Worm (Caenorhabditis elegans) whole organism, young adult: Measurements from ENCODE around the gene F17E9.16.
A peak's percentile ranks its signal among the peaks of the same experiment; 100 is the strongest.

Source experiments
- B0035.1 ChIP-seq: sonication (generic microtip); optimal IDR thresholded peaks from 2 replicates; lab custom pipeline; 2016; ENCODE audit warnings: missing genetic modification characterization, mild to moderate bottlenecking, missing compliant biosample characterization, missing genotype, missing genetic modification reagents
- B0261.1 ChIP-seq: sonication (generic microtip); optimal IDR thresholded peaks from 2 replicates; lab custom pipeline; 2016; ENCODE audit warnings: mild to moderate bottlenecking, missing genetic modification characterization, moderate library complexity, missing compliant biosample characterization
- C17E4.6 ChIP-seq: fragments of 200-800 bp; sonication (Bioruptor generic); IDR thresholded peaks from 2 replicates; pipeline ENCODE4 v1.3.6; 2022; ENCODE audit warnings: missing genetic modification reagents, missing genetic modification characterization, missing compliant biosample characterization
- F52B5.7 ChIP-seq: sonication (generic microtip); optimal IDR thresholded peaks from 2 replicates; lab custom pipeline; 2016; ENCODE audit warnings: mild to moderate bottlenecking, missing genetic modification characterization, missing compliant biosample characterization
- F55B11.4 ChIP-seq: sonication (generic microtip); optimal IDR thresholded peaks from 2 replicates; lab custom pipeline; 2016; ENCODE audit warnings: missing compliant biosample characterization, missing genetic modification characterization, borderline replicate concordance; ENCODE audit not compliant: insufficient read depth
- K12H6.12 ChIP-seq: fragments of 200-800 bp; sonication (Bioruptor generic); optimal IDR thresholded peaks from 2 replicates; lab custom pipeline; 2018; ENCODE audit warnings: mild to moderate bottlenecking, missing genetic modification characterization, missing compliant biosample characterization
- Y53F4B.3 ChIP-seq: fragments of 200-800 bp; sonication (Bioruptor generic); IDR thresholded peaks from 2 replicates; pipeline ENCODE4 v1.3.6; 2022; ENCODE audit warnings: missing genetic modification reagents, missing genetic modification characterization, missing compliant biosample characterization
- Y56A3A.18 ChIP-seq: fragments of 200-800 bp; sonication (Bioruptor generic); IDR thresholded peaks from 2 replicates; pipeline ENCODE4 v1.3.6; 2022; ENCODE audit warnings: missing genetic modification reagents, missing genetic modification characterization, missing compliant biosample characterization
- Y67H2A.10 ChIP-seq: fragments of 200-800 bp; sonication (Bioruptor generic); conservative IDR thresholded peaks from 2 replicates; pipeline ENCODE4 v1.3.6; 2022; ENCODE audit warnings: missing genetic modification reagents, missing genetic modification characterization, missing compliant biosample characterization
- Y95B8A.8 ChIP-seq: fragments of 200-800 bp; sonication (Bioruptor generic); IDR thresholded peaks from 2 replicates; pipeline ENCODE4 v1.3.6; 2022; ENCODE audit warnings: missing genetic modification reagents, missing genetic modification characterization, missing compliant biosample characterization
- atf-7 ChIP-seq: sonication (generic microtip); optimal IDR thresholded peaks from 2 replicates; lab custom pipeline; 2017; ENCODE audit warnings: mild to moderate bottlenecking, missing genetic modification characterization, missing compliant biosample characterization
- attf-3 ChIP-seq: fragments of 200-800 bp; sonication (Bioruptor generic); conservative IDR thresholded peaks from 2 replicates; pipeline ENCODE4 v1.3.6; 2022; ENCODE audit warnings: missing genetic modification reagents, missing genetic modification characterization, missing compliant biosample characterization
- attf-6 ChIP-seq: fragments of 200-800 bp; sonication (Bioruptor generic); IDR thresholded peaks from 2 replicates; pipeline ENCODE4 v1.3.6; 2022; ENCODE audit warnings: missing genetic modification reagents, missing genetic modification characterization, missing compliant biosample characterization
- cebp-1 ChIP-seq, 2 experiments: fragments of 200-800 bp in 1 of 2; sonication (Bioruptor generic) in 1 of 2; sonication (generic microtip) in 1 of 2; IDR thresholded peaks in 1 of 2; optimal IDR thresholded peaks in 1 of 2; 2 replicates each; pipeline versions ENCODE4 v1.3.6 to Lab custom; 2017 to 2022; ENCODE audit warnings: missing compliant biosample characterization in 2 of 2, missing genetic modification characterization in 2 of 2, mild to moderate bottlenecking in 1 of 2, missing genetic modification reagents in 1 of 2, moderate library complexity in 1 of 2
- cebp-2 ChIP-seq: fragments of 200-800 bp; sonication (Bioruptor generic); IDR thresholded peaks from 2 replicates; pipeline ENCODE4 v1.3.6; 2022; ENCODE audit warnings: missing genetic modification characterization, missing compliant biosample characterization
- ceh-40 ChIP-seq: fragments of 200-800 bp; sonication (Bioruptor generic); IDR thresholded peaks from 2 replicates; pipeline ENCODE4 v1.3.6; 2022; ENCODE audit warnings: missing genetic modification characterization, missing compliant biosample characterization
- ceh-58 ChIP-seq: fragments of 200-800 bp; sonication (Bioruptor generic); IDR thresholded peaks from 2 replicates; pipeline ENCODE4 v1.3.6; 2022; ENCODE audit warnings: missing genetic modification characterization, missing compliant biosample characterization
- ceh-79 ChIP-seq: sonication (generic microtip); optimal IDR thresholded peaks from 2 replicates; lab custom pipeline; 2017; ENCODE audit warnings: mild to moderate bottlenecking, missing genetic modification characterization, missing compliant biosample characterization
- die-1 ChIP-seq: sonication (generic microtip); optimal IDR thresholded peaks from 2 replicates; lab custom pipeline; 2016; ENCODE audit warnings: missing genotype, mild to moderate bottlenecking, missing genetic modification characterization, missing compliant biosample characterization
- ekl-4 ChIP-seq: fragments of 200-800 bp; sonication (Bioruptor generic); IDR thresholded peaks from 2 replicates; pipeline ENCODE4 v1.3.6; 2022; ENCODE audit warnings: missing genetic modification reagents, missing genetic modification characterization, missing compliant biosample characterization
- ets-4 ChIP-seq: fragments of 200-800 bp; sonication (Bioruptor generic); optimal IDR thresholded peaks from 2 replicates; lab custom pipeline; 2018; ENCODE audit warnings: mild to moderate bottlenecking, missing genetic modification characterization, missing compliant biosample characterization
- gei-17 ChIP-seq: fragments of 200-800 bp; sonication (Bioruptor generic); optimal IDR thresholded peaks from 2 replicates; lab custom pipeline; 2018; ENCODE audit warnings: mild to moderate bottlenecking, missing genetic modification characterization, missing compliant biosample characterization
- hlh-26 ChIP-seq: fragments of 200-800 bp; sonication (Bioruptor generic); conservative IDR thresholded peaks from 2 replicates; pipeline ENCODE4 v1.3.6; 2022; ENCODE audit warnings: missing genetic modification reagents, missing genetic modification characterization, missing compliant biosample characterization
- hmg-1.2 ChIP-seq: fragments of 200-800 bp; sonication (Bioruptor generic); IDR thresholded peaks from 2 replicates; pipeline ENCODE4 v1.3.6; 2022; ENCODE audit warnings: missing genetic modification reagents, missing genetic modification characterization, missing compliant biosample characterization
- hsf-1 ChIP-seq: fragments of 200-800 bp; sonication (Bioruptor generic); IDR thresholded peaks from 2 replicates; pipeline ENCODE4 v1.3.6; 2022; ENCODE audit warnings: missing genetic modification reagents, missing genetic modification characterization, missing compliant biosample characterization
- lag-1 ChIP-seq: fragments of 200-800 bp; sonication (Bioruptor generic); IDR thresholded peaks from 2 replicates; pipeline ENCODE4 v1.3.6; 2022; ENCODE audit warnings: missing genetic modification reagents, missing genetic modification characterization, missing compliant biosample characterization
- let-526 ChIP-seq: fragments of 200-800 bp; sonication (Bioruptor generic); IDR thresholded peaks from 2 replicates; pipeline ENCODE4 v1.3.6; 2022; ENCODE audit warnings: missing genetic modification reagents, missing genetic modification characterization, missing compliant biosample characterization
- let-607 ChIP-seq, 2 experiments: fragments of 200-800 bp in 1 of 2; sonication (Bioruptor generic) in 1 of 2; sonication (generic microtip) in 1 of 2; optimal IDR thresholded peaks; 2 replicates each; lab custom pipeline; 2016 to 2018; ENCODE audit warnings: mild to moderate bottlenecking in 2 of 2, missing compliant biosample characterization in 2 of 2, missing genetic modification characterization in 2 of 2, moderate library complexity in 2 of 2, missing genotype in 1 of 2
- lin-40 ChIP-seq: sonication (generic microtip); optimal IDR thresholded peaks from 2 replicates; lab custom pipeline; 2016; ENCODE audit warnings: missing genetic modification characterization, mild to moderate bottlenecking, missing compliant biosample characterization, missing genotype, missing genetic modification reagents
- madf-10 ChIP-seq: sonication (generic microtip); optimal IDR thresholded peaks from 2 replicates; lab custom pipeline; 2016; ENCODE audit warnings: mild to moderate bottlenecking, missing genetic modification characterization, missing compliant biosample characterization
- mes-4 ChIP-seq: sonication (generic microtip); optimal IDR thresholded peaks from 2 replicates; lab custom pipeline; 2016; ENCODE audit warnings: missing genotype, missing genetic modification characterization, missing compliant biosample characterization
- nfya-2 ChIP-seq: fragments of 200-800 bp; sonication (Bioruptor generic); IDR thresholded peaks from 2 replicates; pipeline ENCODE4 v1.3.6; 2022; ENCODE audit warnings: missing genetic modification reagents, missing genetic modification characterization, missing compliant biosample characterization
- nhr-90 ChIP-seq: sonication (generic microtip); optimal IDR thresholded peaks from 2 replicates; lab custom pipeline; 2016; ENCODE audit warnings: missing genotype, mild to moderate bottlenecking, missing genetic modification characterization, missing compliant biosample characterization
- rcor-1 ChIP-seq: fragments of 200-800 bp; sonication (Bioruptor generic); IDR thresholded peaks from 2 replicates; pipeline ENCODE4 v1.3.6; 2022; ENCODE audit warnings: missing genetic modification reagents, missing genetic modification characterization, missing compliant biosample characterization
- repo-1 ChIP-seq: sonication (generic microtip); optimal IDR thresholded peaks from 2 replicates; lab custom pipeline; 2017; ENCODE audit warnings: mild to moderate bottlenecking, missing genetic modification characterization, missing compliant biosample characterization
- sea-2 ChIP-seq: fragments of 200-800 bp; sonication (Bioruptor generic); IDR thresholded peaks from 2 replicates; pipeline ENCODE4 v1.3.6; 2022; ENCODE audit warnings: missing genetic modification characterization, missing compliant biosample characterization
- snpc-3.4 ChIP-seq: sonication (generic microtip); optimal IDR thresholded peaks from 2 replicates; lab custom pipeline; 2017; ENCODE audit warnings: missing genetic modification characterization, mild to moderate bottlenecking, missing compliant biosample characterization, antibody characterized with exemption, moderate library complexity, missing genotype, missing genetic modification reagents
- somi-1 ChIP-seq: fragments of 200-800 bp; sonication (Bioruptor generic); optimal IDR thresholded peaks from 2 replicates; lab custom pipeline; 2018; ENCODE audit warnings: mild to moderate bottlenecking, missing genetic modification characterization, missing compliant biosample characterization
- sptf-2 ChIP-seq: fragments of 200-800 bp; sonication (Bioruptor generic); optimal IDR thresholded peaks from 2 replicates; lab custom pipeline; 2018; ENCODE audit warnings: mild to moderate bottlenecking, missing genetic modification characterization, missing compliant biosample characterization
- tbp1 ChIP-seq: fragments of 200-800 bp; sonication (Bioruptor generic); optimal IDR thresholded peaks from 2 replicates; lab custom pipeline; 2018; ENCODE audit warnings: mild to moderate bottlenecking, missing genetic modification characterization, missing compliant biosample characterization
- tlf-1 ChIP-seq: fragments of 200-800 bp; sonication (Bioruptor generic); optimal IDR thresholded peaks from 2 replicates; lab custom pipeline; 2018; ENCODE audit warnings: mild to moderate bottlenecking, missing genetic modification characterization, missing compliant biosample characterization
- unc-130 ChIP-seq: sonication (generic microtip); optimal IDR thresholded peaks from 2 replicates; lab custom pipeline; 2016; ENCODE audit warnings: missing genetic modification reagents, missing genetic modification characterization, missing compliant biosample characterization
- unc-62 ChIP-seq: fragments of 150-350 bp; optimal IDR thresholded peaks from 2 replicates; lab custom pipeline; 2014; ENCODE audit warnings: missing biosample characterization, missing genetic modification reagents, missing genetic modification characterization
- zim-3 ChIP-seq: sonication (generic microtip); optimal IDR thresholded peaks from 2 replicates; lab custom pipeline; 2017; ENCODE audit warnings: mild to moderate bottlenecking, missing genetic modification characterization, moderate library complexity, missing compliant biosample characterization
- ztf-26 ChIP-seq: sonication (generic microtip); optimal IDR thresholded peaks from 2 replicates; lab custom pipeline; 2017; ENCODE audit warnings: missing genetic modification characterization, missing compliant biosample characterization
- ztf-28 ChIP-seq: fragments of 200-800 bp; sonication (Bioruptor generic); IDR thresholded peaks from 2 replicates; pipeline ENCODE4 v1.3.6; 2022; ENCODE audit warnings: missing genetic modification reagents, missing genetic modification characterization, missing compliant biosample characterization
- ztf-3 ChIP-seq: fragments of 200-800 bp; sonication (Bioruptor generic); optimal IDR thresholded peaks from 2 replicates; lab custom pipeline; 2018; ENCODE audit warnings: mild to moderate bottlenecking, missing genetic modification characterization, missing compliant biosample characterization
- ztf-6 ChIP-seq: fragments of 200-800 bp; sonication (Bioruptor generic); IDR thresholded peaks from 2 replicates; pipeline ENCODE4 v1.3.6; 2022; ENCODE audit warnings: missing genetic modification reagents, missing genetic modification characterization, missing compliant biosample characterization

F17E9.16 gene

ce11 chrIV:8375381-8375780 is 23.2 kb downstream of the F17E9.16 start (continued):
- TF ChIP-seq cebp-1 (GFP tag; IDR thresholded peaks at IDR 0.05; lab: Robert Waterston, UW) (0 out of 2 replicates have a peak, but pooled peaks have one; percentile 9), cebp-1 (tag; optimal IDR thresholded peaks at IDR 0.05; lab: Kevin White, UChicago) (peak; percentile 70), lag-1 (GFP tag; lab: Robert Waterston, UW) (no peak), mes-4 (tag; lab: Kevin White, UChicago) (peak; percentile 73), F55B11.4 (tag; lab: Kevin White, UChicago) (no peak), sptf-2 (GFP tag; lab: Kevin White, UChicago) (peak; percentile 49), zim-3 (tag; lab: Kevin White, UChicago) (peak; percentile 75), ztf-26 (tag; lab: Kevin White, UChicago) (peak; percentile 42), gei-17 (GFP tag; lab: Kevin White, UChicago) (no peak), unc-130 (peak; percentile 85), ets-4 (GFP tag; lab: Kevin White, UChicago) (no peak), Y56A3A.18 (GFP tag; lab: Robert Waterston, UW) (0 out of 2 replicates have a peak, but pooled peaks have one; percentile 35), Y67H2A.10 (GFP tag; lab: Robert Waterston, UW) (0 out of 2 replicates have a peak, but pooled peaks have one; percentile 43), cebp-2 (no peak), F52B5.7 (tag; lab: Kevin White, UChicago) (peak; percentile 74), let-526 (GFP tag; lab: Robert Waterston, UW) (no peak), ceh-58 (0 out of 2 replicates have a peak, but pooled peaks have one; percentile 70), tbp1 (GFP tag; lab: Kevin White, UChicago) (peak; percentile 89), tlf-1 (GFP tag; lab: Kevin White, UChicago) (peak; percentile 24), snpc-3.4 (peak; percentile 82), attf-6 (GFP tag; lab: Robert Waterston, UW) (0 out of 2 replicates have a peak, but pooled peaks have one; percentile 16), C17E4.6 (peak; percentile 43; the same call in 1 of the 2 replicates), Y53F4B.3 (GFP tag; lab: Robert Waterston, UW) (peak; percentile 20; the same call in 1 of the 2 replicates), let-607 (tag; optimal IDR thresholded peaks at IDR 0.05; lab: Kevin White, UChicago) (peak in 1 of 2 experiments; percentile 50), sea-2 (GFP tag; lab: Robert Waterston, UW) (no peak), die-1 (peak; percentile 90), hlh-26 (GFP tag; lab: Robert Waterston, UW) (no peak), lin-40 (tag; lab: Kevin White, UChicago) (peak; percentile 64), ceh-79 (tag; lab: Kevin White, UChicago) (peak; percentile 56), attf-3 (GFP tag; lab: Robert Waterston, UW) (peak; percentile 67), B0035.1 (tag; lab: Kevin White, UChicago) (peak; percentile 29), hsf-1 (GFP tag; lab: Robert Waterston, UW) (no peak), hmg-1.2 (GFP tag; lab: Robert Waterston, UW) (peak; percentile 63), repo-1 (tag; lab: Kevin White, UChicago) (peak; percentile 73), ztf-3 (no peak), somi-1 (peak; percentile 55), atf-7 (tag; lab: Kevin White, UChicago) (peak; percentile 31), ceh-40 (GFP tag; lab: Robert Waterston, UW) (no peak), ztf-6 (0 out of 2 replicates have a peak, but pooled peaks have one; percentile 48), madf-10 (tag; lab: Kevin White, UChicago) (peak; percentile 56), ztf-28 (GFP tag; lab: Robert Waterston, UW) (no peak), unc-62 (GFP tag; lab: Kevin White, UChicago) (no peak), nfya-2 (GFP tag; lab: Robert Waterston, UW) (no peak), rcor-1 (peak; percentile 71), ekl-4 (GFP tag; lab: Robert Waterston, UW) (peak; percentile 66), B0261.1 (tag; lab: Kevin White, UChicago) (peak; percentile 77), nhr-90 (tag; lab: Kevin White, UChicago) (peak; percentile 82), Y95B8A.8 (GFP tag; lab: Robert Waterston, UW) (peak; percentile 80), K12H6.12 (peak; percentile 9)
